Worm (Caenorhabditis elegans) whole organism, early embryonic: Measurements from ENCODE around the gene cytb-5.1.

Experiments
- aly-1 ChIP-seq: sonication (generic microtip); optimal IDR thresholded peaks from 2 replicates; lab custom pipeline; 2016; ENCODE audit warnings: missing genetic modification characterization, missing compliant biosample characterization
- hnd-1 ChIP-seq: sonication (generic microtip); optimal IDR thresholded peaks from 2 replicates; lab custom pipeline; 2016; ENCODE audit warnings: missing genetic modification characterization, missing compliant biosample characterization
- pes-1 ChIP-seq: fragments of 200-800 bp; sonication (Bioruptor generic); IDR thresholded peaks from 2 replicates; pipeline ENCODE4 v1.3.6; 2022; ENCODE audit warnings: missing genetic modification reagents, missing genetic modification characterization, missing compliant biosample characterization
- scrt-1 ChIP-seq: fragments of 200-800 bp; sonication (Bioruptor generic); IDR thresholded peaks from 2 replicates; pipeline ENCODE4 v1.3.6; 2022; ENCODE audit warnings: missing genetic modification characterization, missing compliant biosample characterization
- sea-1 ChIP-seq: fragments of 200-800 bp; sonication (Bioruptor generic); conservative IDR thresholded peaks from 2 replicates; pipeline ENCODE4 v1.3.6; 2022; ENCODE audit warnings: missing genetic modification characterization, missing compliant biosample characterization
- tbx-11 ChIP-seq: fragments of 200-800 bp; sonication (Bioruptor generic); IDR thresholded peaks from 2 replicates; pipeline ENCODE4 v1.3.6; 2022; ENCODE audit warnings: missing genetic modification characterization, missing compliant biosample characterization

DNA sequence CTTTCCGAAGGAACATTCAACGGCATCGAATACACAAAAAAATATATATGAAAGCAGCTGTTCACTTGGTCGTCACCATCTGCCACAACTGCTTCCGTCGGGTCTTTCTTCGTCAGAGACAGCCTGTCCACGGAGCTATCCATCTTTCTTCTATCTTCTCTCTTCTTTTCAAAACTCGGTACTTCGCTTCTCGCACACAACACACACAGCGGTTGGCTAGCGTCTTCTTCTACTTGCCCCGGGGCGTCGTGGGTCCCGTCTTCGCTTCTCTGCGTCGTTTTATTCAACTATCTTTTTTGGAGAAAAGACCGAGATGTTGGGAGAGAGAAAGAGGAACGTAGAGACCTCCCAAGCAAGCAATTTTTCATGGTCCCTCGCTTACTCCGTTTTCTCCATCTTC, 15.0 kb downstream of the cytb-5.1 start:
- TF ChIP-seq aly-1 (tag; lab: Kevin White, UChicago), result no peak
- TF ChIP-seq pes-1 (GFP tag; lab: Robert Waterston, UW), result no peak
- no peak for TF ChIP-seq tbx-11 (GFP tag; lab: Robert Waterston, UW)
- no peak for TF ChIP-seq scrt-1 (GFP tag; lab: Robert Waterston, UW)
- TF ChIP-seq sea-1 (GFP tag; lab: Robert Waterston, UW), result no peak
- TF ChIP-seq hnd-1 (tag; lab: Kevin White, UChicago), result no peak
